Fruit fly (Drosophila melanogaster): ENCODE data around the gene Cpr11B.

Cpr11B gene

DNA sequence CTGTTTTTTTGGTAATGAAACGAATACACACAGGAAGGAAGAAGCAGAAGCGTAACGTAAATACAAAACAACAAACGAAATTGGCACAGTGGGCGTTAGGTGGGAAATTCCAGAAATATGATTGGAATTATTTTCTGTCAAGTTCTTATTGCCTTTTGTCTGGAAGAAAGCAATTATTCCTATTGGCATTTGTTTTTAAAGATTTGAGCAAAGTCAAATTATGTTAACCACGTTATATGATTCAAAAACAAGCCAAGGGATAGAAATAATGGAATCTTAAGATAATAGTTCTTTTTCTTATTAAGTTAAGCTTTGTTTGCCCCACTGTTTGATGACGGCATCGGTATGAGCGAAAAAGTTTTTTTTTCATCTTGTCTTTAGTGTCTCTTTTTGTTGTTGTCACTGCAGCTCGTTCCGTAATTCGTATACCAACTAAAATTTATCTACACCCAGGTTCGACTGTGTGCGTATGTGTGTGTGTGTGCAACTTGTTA, 26.6 kb downstream of the Cpr11B start (continued):
- peak; percentile 92 to 98 for TF ChIP-seq salr (GFP tag; optimal IDR thresholded peaks at IDR 0.05)
- peak; percentile 98 for TF ChIP-seq acj6 (GFP tag; optimal IDR thresholded peaks at IDR 0.05)
- peak; percentile 98 for TF ChIP-seq Lpt (GFP tag; optimal IDR thresholded peaks at IDR 0.05)
- TF ChIP-seq Sox15 (GFP tag; optimal IDR thresholded peaks at IDR 0.05) = peak; percentile 98
- TF ChIP-seq Eip75B (GFP tag; optimal IDR thresholded peaks at IDR 0.05) = peak; percentile 98
- TF ChIP-seq pdm3 (GFP tag; optimal IDR thresholded peaks at IDR 0.05) = peak; percentile 99
- TF ChIP-seq Blimp-1 (GFP tag; optimal IDR thresholded peaks at IDR 0.05) = peak; percentile 93
- TF ChIP-seq Hr4 (GFP tag; optimal IDR thresholded peaks at IDR 0.05) = peak; percentile 98
- peak; percentile 99 for TF ChIP-seq esn (GFP tag; optimal IDR thresholded peaks at IDR 0.05)
- peak; percentile 98 for TF ChIP-seq CG8632 (GFP tag; optimal IDR thresholded peaks at IDR 0.05)
- peak; percentile 73 to 96 for TF ChIP-seq ss (GFP tag; optimal IDR thresholded peaks at IDR 0.05)
- TF ChIP-seq CG31627 (GFP tag; optimal IDR thresholded peaks at IDR 0.05) = peak; percentile 99
- peak; percentile 92 for TF ChIP-seq CG9139 (GFP tag; optimal IDR thresholded peaks at IDR 0.05)
- peak; percentile 93 for TF ChIP-seq CG6163 (GFP tag; IDR thresholded peaks at IDR 0.05)
- TF ChIP-seq Sox102F (GFP tag; optimal IDR thresholded peaks at IDR 0.05) = peak; percentile 99
- peak; percentile 97 for TF ChIP-seq eg (GFP tag; IDR thresholded peaks at IDR 0.05)

DNA sequence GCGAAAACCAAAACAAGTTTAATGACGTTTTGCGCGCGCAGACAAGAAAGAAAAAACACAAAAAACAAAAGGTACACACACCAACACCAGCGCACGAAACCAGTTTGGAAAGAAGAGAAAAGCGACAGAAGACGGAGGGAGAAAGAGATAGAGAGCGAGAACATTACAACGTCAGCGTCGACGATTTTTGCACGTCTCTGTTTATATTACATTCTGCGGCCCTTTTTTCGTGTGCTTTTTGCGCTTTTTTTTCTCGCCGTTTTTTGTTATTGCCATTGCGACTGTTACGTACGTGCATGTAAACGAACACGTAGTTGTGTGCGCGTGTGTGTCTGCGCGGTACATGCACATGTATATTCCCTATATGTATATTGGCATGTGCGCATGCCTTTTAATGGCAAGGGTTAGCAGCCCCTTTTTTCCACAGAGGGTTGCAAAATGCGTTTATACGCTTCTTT, 27.1 kb downstream of the Cpr11B start:
- peak; percentile 73 for TF ChIP-seq CG6163 (GFP tag; IDR thresholded peaks at IDR 0.05)
- peak; percentile 22 to 65 for TF ChIP-seq ss (GFP tag; optimal IDR thresholded peaks at IDR 0.05)
- TF ChIP-seq Met (GFP tag; optimal IDR thresholded peaks at IDR 0.05) = no peak
- peak; percentile 13 for TF ChIP-seq Eip78C (GFP tag)
- peak; percentile 86 for TF ChIP-seq vri (GFP tag; optimal IDR thresholded peaks at IDR 0.05)
- TF ChIP-seq Hr39 (GFP tag; optimal IDR thresholded peaks at IDR 0.05) = no peak

DNA sequence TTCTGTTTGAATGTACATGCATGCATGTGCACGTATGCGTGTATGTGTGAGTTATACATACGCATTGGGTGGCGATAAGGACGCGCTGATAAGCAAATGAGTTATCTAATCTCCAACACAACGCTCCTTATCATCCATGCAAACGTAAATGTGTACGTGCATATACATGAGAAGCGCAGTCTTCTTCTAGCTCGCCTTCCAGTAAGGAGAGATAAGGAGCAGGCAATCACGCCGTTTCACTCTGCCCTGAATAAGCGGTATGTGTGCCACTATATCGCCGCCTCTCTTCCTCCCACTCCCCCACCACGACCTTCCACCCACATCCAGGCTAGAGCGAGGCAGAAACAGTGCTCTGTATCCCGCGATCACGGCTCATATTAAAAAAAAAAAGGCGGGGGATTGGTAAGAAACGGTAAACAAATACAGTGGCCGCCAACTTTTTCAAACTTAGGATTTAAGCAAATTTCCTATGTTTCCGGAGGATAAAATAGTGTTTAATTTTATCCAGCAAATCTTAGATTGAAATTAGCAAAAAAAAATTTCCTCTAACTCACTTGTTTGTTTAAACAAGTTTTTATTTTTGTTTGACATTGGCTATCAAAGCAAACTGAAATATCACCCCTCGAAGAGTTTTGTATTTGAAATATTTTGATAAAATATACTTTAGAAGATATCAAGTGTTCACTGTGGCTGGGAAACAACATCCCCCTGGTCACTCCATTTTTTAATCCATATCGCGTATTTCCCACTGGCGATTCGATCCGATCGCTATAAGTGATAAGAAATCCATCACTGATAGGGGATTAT, 27.8 kb downstream of the Cpr11B start:
- TF ChIP-seq CG6276 (GFP tag; optimal IDR thresholded peaks at IDR 0.05) (peak; percentile 26), CG10631 (GFP tag; optimal IDR thresholded peaks at IDR 0.05) (peak; percentile 30), fd59A (GFP tag; optimal IDR thresholded peaks at IDR 0.05) (no peak), vri (GFP tag; optimal IDR thresholded peaks at IDR 0.05) (peak; percentile 60), CG6163 (GFP tag; IDR thresholded peaks at IDR 0.05) (0 out of 3 replicates have a peak, but pooled peaks have one; percentile 28), OdsH (GFP tag; optimal IDR thresholded peaks at IDR 0.05) (peak; percentile 19), esn (GFP tag; optimal IDR thresholded peaks at IDR 0.05) (peak; percentile 2), CG15336 (GFP tag; IDR thresholded peaks at IDR 0.05) (0 out of 2 replicates have a peak, but pooled peaks have one; percentile 33), CG6792 (GFP tag; optimal IDR thresholded peaks at IDR 0.05) (no peak), cyc (GFP tag; optimal IDR thresholded peaks at IDR 0.05) (no peak), CG11902 (GFP tag; optimal IDR thresholded peaks at IDR 0.05) (peak; percentile 14), fkh (GFP tag; optimal IDR thresholded peaks at IDR 0.05) (no peak), Ets96B (tag; optimal IDR thresholded peaks at IDR 0.05) (no peak), spab (GFP tag; optimal IDR thresholded peaks at IDR 0.05) (no peak), CG8319 (GFP tag; optimal IDR thresholded peaks at IDR 0.05) (no peak), CG4318 (GFP tag; optimal IDR thresholded peaks at IDR 0.05) (no peak), pdm3 (GFP tag; optimal IDR thresholded peaks at IDR 0.05) (peak; percentile 22), achi (GFP tag; optimal IDR thresholded peaks at IDR 0.05) (peak; percentile 33), topi (GFP tag; optimal IDR thresholded peaks at IDR 0.05) (no peak), Met (GFP tag; optimal IDR thresholded peaks at IDR 0.05) (peak; percentile 4), CG31627 (GFP tag; optimal IDR thresholded peaks at IDR 0.05) (peak; percentile 0), svp (GFP tag) (peak; percentile 98), Hr4 (GFP tag; optimal IDR thresholded peaks at IDR 0.05) (peak; percentile 19), CG9139 (GFP tag; optimal IDR thresholded peaks at IDR 0.05) (no peak), Hr39 (GFP tag; optimal IDR thresholded peaks at IDR 0.05) (peak; percentile 35), CG34406 (GFP tag; optimal IDR thresholded peaks at IDR 0.05) (peak; percentile 16), CG10669 (GFP tag; optimal IDR thresholded peaks at IDR 0.05) (peak; percentile 30), Eip78C (GFP tag) (peak; percentile 79), CG11294 (GFP tag; IDR thresholded peaks at IDR 0.05) (no peak), CG32006 (GFP tag; optimal IDR thresholded peaks at IDR 0.05) (peak; percentile 51)

Data from whole organism, prepupa.